Worm (Caenorhabditis elegans) whole organism, L3 larva: Measurements from ENCODE around the gene Y116F11B.13.

ENCODE experiments used
- ZK546.5 ChIP-seq: sonication (generic microtip); optimal IDR thresholded peaks from 2 replicates; lab custom pipeline; 2017; ENCODE audit warnings: missing biosample characterization, missing genetic modification characterization
- aly-2 ChIP-seq: fragments of 150-350 bp; optimal IDR thresholded peaks from 2 replicates; lab custom pipeline; 2014; ENCODE audit warnings: missing biosample characterization, missing genetic modification characterization
- ama-1 ChIP-seq: fragments of 150-350 bp; optimal IDR thresholded peaks from 2 replicates; lab custom pipeline; 2018
- ceh-28 ChIP-seq: fragments of 150-350 bp; optimal IDR thresholded peaks from 2 replicates; lab custom pipeline; 2014; ENCODE audit warnings: missing biosample characterization, missing genetic modification reagents, missing genetic modification characterization
- ceh-82 ChIP-seq: fragments of 150-350 bp; optimal IDR thresholded peaks from 2 replicates; lab custom pipeline; 2014; ENCODE audit warnings: missing biosample characterization, missing genetic modification characterization
- ceh-9 ChIP-seq: sonication (generic microtip); optimal IDR thresholded peaks from 2 replicates; lab custom pipeline; 2018; ENCODE audit warnings: missing biosample characterization, missing genetic modification characterization
- egl-27 ChIP-seq: sonication (generic microtip); optimal IDR thresholded peaks from 4 replicates; lab custom pipeline; 2017; ENCODE audit warnings: missing biosample characterization, missing genetic modification reagents, missing genetic modification characterization
- egl-5 ChIP-seq: fragments of 150-350 bp; optimal IDR thresholded peaks from 2 replicates; lab custom pipeline; 2017; ENCODE audit warnings: missing biosample characterization, missing genetic modification reagents, missing genetic modification characterization, inconsistent platforms
- elt-1 ChIP-seq: fragments of 150-350 bp; optimal IDR thresholded peaks from 2 replicates; lab custom pipeline; 2014; ENCODE audit warnings: missing biosample characterization, missing genetic modification characterization
- elt-2 ChIP-seq: sonication (generic microtip); optimal IDR thresholded peaks from 2 replicates; lab custom pipeline; 2016; ENCODE audit warnings: missing genetic modification reagents, mild to moderate bottlenecking, missing genetic modification characterization, missing compliant biosample characterization
- fkh-2 ChIP-seq: fragments of 150-350 bp; optimal IDR thresholded peaks from 2 replicates; lab custom pipeline; 2014; ENCODE audit warnings: missing biosample characterization, missing genetic modification reagents, missing genetic modification characterization
- fos-1 ChIP-seq: fragments of 150-350 bp; optimal IDR thresholded peaks from 2 replicates; lab custom pipeline; 2014; ENCODE audit warnings: missing biosample characterization, missing genetic modification characterization
- hmg-11 ChIP-seq: sonication (generic microtip); optimal IDR thresholded peaks from 2 replicates; lab custom pipeline; 2016; ENCODE audit warnings: missing genetic modification characterization, missing compliant biosample characterization
- jun-1 ChIP-seq: fragments of 150-350 bp; optimal IDR thresholded peaks from 2 replicates; lab custom pipeline; 2014; ENCODE audit warnings: missing biosample characterization, missing genetic modification reagents, missing genetic modification characterization
- lsy-12 ChIP-seq: sonication (generic microtip); optimal IDR thresholded peaks from 2 replicates; lab custom pipeline; 2016; ENCODE audit warnings: mild to moderate bottlenecking, missing genetic modification characterization, missing compliant biosample characterization
- nfya-1 ChIP-seq: sonication (generic microtip); optimal IDR thresholded peaks from 2 replicates; lab custom pipeline; 2017; ENCODE audit warnings: missing genetic modification characterization, mild to moderate bottlenecking, missing compliant biosample characterization, antibody characterized with exemption, moderate library complexity; ENCODE audit not compliant: insufficient read depth
- nhr-11 ChIP-seq: fragments of 150-350 bp; optimal IDR thresholded peaks from 2 replicates; lab custom pipeline; 2014; ENCODE audit warnings: missing biosample characterization, missing genetic modification characterization
- nhr-237 ChIP-seq: fragments of 150-350 bp; optimal IDR thresholded peaks from 2 replicates; lab custom pipeline; 2014; ENCODE audit warnings: missing biosample characterization, missing genetic modification characterization
- nhr-25 ChIP-seq: sonication (generic microtip); optimal IDR thresholded peaks from 2 replicates; lab custom pipeline; 2017; ENCODE audit warnings: missing biosample characterization, missing genetic modification characterization
- nhr-67 ChIP-seq: fragments of 150-350 bp; optimal IDR thresholded peaks from 2 replicates; lab custom pipeline; 2014; ENCODE audit warnings: missing biosample characterization, missing genetic modification characterization
- nhr-76 ChIP-seq: fragments of 150-350 bp; sonication (generic microtip); optimal IDR thresholded peaks from 5 replicates; lab custom pipeline; 2014; ENCODE audit warnings: missing biosample characterization, missing genetic modification characterization
- nhr-77 ChIP-seq: fragments of 150-350 bp; optimal IDR thresholded peaks from 2 replicates; lab custom pipeline; 2014; ENCODE audit warnings: missing biosample characterization, missing genetic modification characterization
- pha-4 ChIP-seq: fragments of 150-350 bp; optimal IDR thresholded peaks from 2 replicates; lab custom pipeline; 2014; ENCODE audit warnings: missing biosample characterization, missing genetic modification reagents, missing genetic modification characterization
- pqm-1 ChIP-seq: fragments of 150-350 bp; optimal IDR thresholded peaks from 2 replicates; lab custom pipeline; 2017; ENCODE audit warnings: missing biosample characterization, missing genetic modification characterization, inconsistent platforms
- sea-2 ChIP-seq: fragments of 150-350 bp; sonication (generic microtip); optimal IDR thresholded peaks from 4 replicates; lab custom pipeline; 2014; ENCODE audit warnings: missing biosample characterization, missing genetic modification reagents, missing genetic modification characterization
- skn-1 ChIP-seq: fragments of 150-350 bp; optimal IDR thresholded peaks from 2 replicates; lab custom pipeline; 2014; ENCODE audit warnings: missing biosample characterization, missing genetic modification characterization
- tbx-2 ChIP-seq: sonication (generic microtip); optimal IDR thresholded peaks from 2 replicates; lab custom pipeline; 2016; ENCODE audit warnings: mild to moderate bottlenecking, missing genetic modification characterization, missing compliant biosample characterization
- unc-62 ChIP-seq: fragments of 150-350 bp; sonication (generic microtip); optimal IDR thresholded peaks from 4 replicates; lab custom pipeline; 2014; ENCODE audit warnings: missing biosample characterization, missing genetic modification reagents, missing genetic modification characterization
- zag-1 ChIP-seq: fragments of 150-350 bp; optimal IDR thresholded peaks from 2 replicates; lab custom pipeline; 2014; ENCODE audit warnings: missing biosample characterization, missing genetic modification characterization
- ztf-11 ChIP-seq: fragments of 150-350 bp; optimal IDR thresholded peaks from 2 replicates; lab custom pipeline; 2014; ENCODE audit warnings: missing biosample characterization, missing genetic modification characterization
- ztf-4 ChIP-seq: fragments of 150-350 bp; optimal IDR thresholded peaks from 2 replicates; lab custom pipeline; 2014; ENCODE audit warnings: missing biosample characterization, missing genetic modification characterization

Y116F11B.13 gene

ce11 chrV:19882916-19883315 lies at the start of gene Y116F11B.13:
Gene Y116F11B.13 (plus strand): TSS chrV:19883216.
- TF ChIP-seq pha-4 (no peak), egl-27 (tag; lab: Kevin White, UChicago) (no peak), ceh-9 (no peak)
- TF ChIP-seq, all 47 proteins: peak for 0

DNA sequence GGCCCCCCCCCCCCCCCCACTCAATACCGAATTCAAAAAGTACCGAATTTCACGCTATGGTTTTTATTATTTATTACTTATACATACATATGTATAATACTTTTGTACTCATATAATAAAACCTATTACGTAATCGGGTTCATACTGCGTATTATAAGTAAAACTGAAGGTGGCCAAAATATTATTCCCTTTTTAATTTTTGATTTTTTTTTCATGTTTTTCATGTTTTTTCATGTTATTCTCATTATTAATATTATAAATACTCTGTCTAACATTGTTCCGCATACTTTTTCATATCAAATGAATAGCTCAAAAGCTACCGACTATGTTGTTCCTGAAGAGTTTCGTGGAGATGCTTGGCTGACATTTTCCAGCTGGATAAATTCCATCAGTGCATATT lies 46.9 kb upstream of the Y116F11B.13 start, which contains the start of gene srw-38:
srw-38 (plus strand) TSS at position 301 of the 400 bp plus-strand sequence.
- no peak for TF ChIP-seq fos-1 (tag; lab: Kevin White, UChicago)
- no peak for TF ChIP-seq sea-2 (GFP tag; lab: Kevin White, UChicago)
- no peak for TF ChIP-seq tbx-2 (tag; lab: Kevin White, UChicago)
- no peak for TF ChIP-seq ceh-82 (tag; lab: Kevin White, UChicago)
- TF ChIP-seq ama-1 = no peak
- TF ChIP-seq unc-62 (GFP tag; lab: Kevin White, UChicago) = no peak
- no peak for TF ChIP-seq pha-4
- no peak for TF ChIP-seq nhr-77 (tag; lab: Kevin White, UChicago)
- no peak for TF ChIP-seq nhr-67 (tag; lab: Kevin White, UChicago)
- no peak for TF ChIP-seq elt-1 (tag; lab: Kevin White, UChicago)
- no peak for TF ChIP-seq zag-1
- no peak for TF ChIP-seq hmg-11 (tag; lab: Kevin White, UChicago)

DNA sequence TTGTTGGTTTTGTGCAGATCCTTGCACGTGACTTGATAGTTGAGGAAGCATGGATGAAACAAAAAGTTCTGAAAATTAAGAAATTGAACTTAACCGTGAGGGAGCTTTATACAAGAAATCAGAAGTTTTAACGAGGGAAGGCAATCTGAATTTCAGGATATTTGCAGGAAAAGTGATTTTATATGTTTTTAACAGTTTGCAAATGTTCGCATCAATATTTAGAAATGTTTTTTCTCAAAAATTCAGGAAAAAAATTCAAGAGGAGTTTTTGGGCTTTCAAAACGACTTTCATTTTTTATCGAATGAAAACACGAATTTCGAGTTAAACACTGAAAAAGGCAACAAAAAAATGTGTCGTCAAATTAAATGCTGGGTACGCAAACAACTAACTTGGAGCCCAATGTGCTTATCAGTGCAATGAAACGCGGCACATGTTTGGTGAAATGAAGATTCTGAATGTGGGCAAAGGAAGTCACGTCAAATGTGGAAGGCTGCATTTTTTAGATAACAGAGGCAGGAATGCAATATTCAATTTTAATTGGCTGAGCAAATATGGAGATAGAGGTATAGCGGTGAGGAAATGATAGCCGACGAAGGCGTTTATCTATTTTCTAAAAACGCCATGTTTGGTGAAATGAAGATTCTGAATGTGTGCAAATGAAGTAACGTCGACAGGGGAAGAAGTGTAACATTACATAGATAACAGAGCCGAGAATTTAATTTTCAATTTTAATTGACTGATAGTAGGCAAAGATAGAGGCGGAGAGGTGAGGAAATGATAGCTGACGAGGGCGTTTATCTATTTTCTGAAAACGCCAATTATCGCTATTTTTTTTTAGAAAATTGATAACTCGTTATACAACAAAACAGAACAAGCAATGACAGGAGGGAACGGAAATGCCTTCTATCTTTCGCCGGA lies 36.8 kb upstream of the Y116F11B.13 start, which contains the start of gene Y116F11B.6:
Y116F11B.6 (minus strand) TSS at position 51 of the 919 bp plus-strand sequence.
- TF ChIP-seq ztf-4 (tag; lab: Kevin White, UChicago) (no peak), nhr-77 (tag; lab: Kevin White, UChicago) (no peak), skn-1 (tag; lab: Kevin White, UChicago) (no peak), lsy-12 (tag; lab: Kevin White, UChicago) (no peak), elt-2 (tag; lab: Kevin White, UChicago) (peak; percentile 98)

DNA sequence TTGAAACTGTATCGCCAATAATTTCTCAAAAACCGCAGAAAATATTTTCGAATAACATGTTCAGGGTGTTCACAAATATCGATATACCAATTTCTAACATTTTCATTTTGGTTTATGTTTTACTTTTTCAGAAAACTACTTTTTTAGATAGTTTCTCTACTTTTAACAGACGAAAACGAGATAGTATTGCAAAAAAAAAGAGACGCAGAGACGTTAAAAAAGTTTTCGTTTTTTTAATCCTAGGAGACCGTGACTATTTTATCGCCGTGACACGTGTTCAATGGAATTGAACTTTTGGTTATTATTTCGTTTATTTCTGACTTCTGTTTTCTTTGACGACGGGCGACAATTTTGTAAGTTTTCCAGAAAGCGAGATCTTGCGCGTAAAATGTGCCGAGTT lies 35.0 kb upstream of the Y116F11B.13 start, which contains the start of gene Y116F11B.7:
Y116F11B.7 (plus strand) TSS at position 301 of the 400 bp plus-strand sequence.
- TF ChIP-seq ztf-11 (tag; lab: Kevin White, UChicago) (no peak), pqm-1 (no peak), ZK546.5 (no peak), nhr-25 (tag; lab: Kevin White, UChicago) (no peak)

ce11 chrV:19853610-19854009 lies 29.4 kb upstream of the Y116F11B.13 start:
- TF ChIP-seq nhr-76 (tag; lab: Kevin White, UChicago) = no peak
- no peak for TF ChIP-seq jun-1 (tag; lab: Kevin White, UChicago)

DNA sequence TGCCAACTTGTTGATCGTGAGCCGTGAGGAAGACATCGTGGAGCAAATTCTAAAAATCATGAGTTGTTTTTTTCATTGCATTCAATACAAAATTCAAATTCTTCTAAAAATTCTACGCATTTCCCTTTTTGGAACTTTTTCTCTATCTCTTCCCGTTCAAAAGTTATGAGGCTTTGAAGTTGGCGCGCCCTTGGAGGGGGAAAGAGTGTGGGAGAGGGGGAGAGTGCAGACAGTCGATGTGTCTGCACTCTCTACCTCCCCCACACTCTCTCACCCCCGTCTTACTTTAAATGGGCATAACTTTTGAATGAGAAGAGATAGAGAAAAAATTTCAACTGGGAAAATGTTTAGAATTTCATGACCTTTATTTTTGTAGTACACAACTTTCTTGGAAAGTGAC lies 26.7 kb upstream of the Y116F11B.13 start:
- TF ChIP-seq ceh-28 (tag; lab: Kevin White, UChicago) (no peak), zag-1 (no peak), ZK546.5 (no peak), fkh-2 (tag; lab: Kevin White, UChicago) (no peak), nhr-237 (tag; lab: Kevin White, UChicago) (no peak)

DNA sequence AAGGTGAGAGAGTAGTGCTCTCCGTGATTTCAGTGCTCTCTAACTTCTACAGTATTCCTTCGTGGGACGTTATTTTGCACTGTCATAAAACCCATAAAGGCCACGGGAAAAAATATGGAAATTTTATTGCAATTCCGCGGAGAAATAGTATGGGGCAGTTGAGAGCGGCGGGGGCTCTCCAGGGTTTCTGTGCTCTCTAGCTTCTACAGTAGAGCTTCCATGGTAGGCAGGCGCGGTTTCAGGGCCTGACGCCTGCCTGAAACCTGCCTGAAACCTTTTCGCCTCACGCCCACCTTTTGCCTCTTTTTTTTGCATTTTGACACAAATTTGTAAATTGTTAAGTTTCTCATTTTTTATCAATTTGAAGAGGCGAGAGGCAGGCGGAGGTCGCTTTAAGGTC lies 26.1 kb upstream of the Y116F11B.13 start:
- TF ChIP-seq pqm-1 (no peak), aly-2 (tag; lab: Kevin White, UChicago) (no peak), nfya-1 (tag; lab: Kevin White, UChicago) (no peak), nhr-77 (tag; lab: Kevin White, UChicago) (no peak), ztf-11 (tag; lab: Kevin White, UChicago) (no peak), ama-1 (no peak), elt-2 (tag; lab: Kevin White, UChicago) (no peak), egl-5 (tag; lab: Kevin White, UChicago) (no peak), nhr-11 (no peak)
